Worm (Caenorhabditis elegans) whole organism, L4 larva: ENCODE results near the gene Y102A5C.4.

Experiments used
- F44E2.7 ChIP-seq: fragments of 200-800 bp; sonication (Bioruptor generic); IDR thresholded peaks from 2 replicates; pipeline ENCODE4 v2.1.2; 2022; ENCODE audit warnings: missing genetic modification characterization, missing compliant biosample characterization
- F49E8.2 ChIP-seq: sonication (generic microtip); optimal IDR thresholded peaks from 2 replicates; lab custom pipeline; 2016; ENCODE audit warnings: missing compliant biosample characterization, mild to moderate bottlenecking, missing genetic modification characterization, borderline replicate concordance
- attf-4 ChIP-seq: sonication (generic microtip); optimal IDR thresholded peaks from 3 replicates; lab custom pipeline; 2017; ENCODE audit warnings: missing biosample characterization, missing genetic modification characterization
- ceh-20 ChIP-seq: fragments of 200-800 bp; sonication (Bioruptor generic); IDR thresholded peaks from 2 replicates; pipeline ENCODE4 v1.3.6; 2022; ENCODE audit warnings: missing genetic modification reagents, missing genetic modification characterization, missing compliant biosample characterization
- cey-2 ChIP-seq: sonication (generic microtip); optimal IDR thresholded peaks from 3 replicates; lab custom pipeline; 2017; ENCODE audit warnings: missing genetic modification characterization, mild to moderate bottlenecking, missing compliant biosample characterization, antibody characterized with exemption, borderline replicate concordance; ENCODE audit not compliant: insufficient read depth
- daf-8 ChIP-seq: fragments of 200-800 bp; sonication (Bioruptor generic); IDR thresholded peaks from 2 replicates; pipeline ENCODE4 v1.3.6; 2022; ENCODE audit warnings: missing genetic modification characterization, missing compliant biosample characterization
- dmd-6 ChIP-seq: fragments of 200-800 bp; sonication (Bioruptor generic); IDR thresholded peaks from 2 replicates; pipeline ENCODE4 v1.3.6; 2022; ENCODE audit warnings: missing genetic modification reagents, missing genetic modification characterization, missing compliant biosample characterization
- dmd-8 ChIP-seq: fragments of 200-800 bp; sonication (Bioruptor generic); IDR thresholded peaks from 2 replicates; pipeline ENCODE4 v1.3.6; 2022; ENCODE audit warnings: missing genetic modification characterization, missing compliant biosample characterization
- hif-1 ChIP-seq, 2 experiments: sonication (generic microtip); optimal IDR thresholded peaks; 2 replicates each; lab custom pipeline; 2016 to 2017; ENCODE audit warnings: missing compliant biosample characterization in 2 of 2, missing genetic modification characterization in 2 of 2, missing genetic modification reagents in 2 of 2, missing genotype in 2 of 2, mild to moderate bottlenecking in 1 of 2
- hmg-1.1 ChIP-seq: fragments of 200-800 bp; sonication (Bioruptor generic); IDR thresholded peaks from 2 replicates; pipeline ENCODE4 v1.3.6; 2022; ENCODE audit warnings: missing genetic modification reagents, missing genetic modification characterization, missing compliant biosample characterization
- jun-1 ChIP-seq: fragments of 150-350 bp; optimal IDR thresholded peaks from 2 replicates; lab custom pipeline; 2014; ENCODE audit warnings: missing biosample characterization, missing genetic modification reagents, missing genetic modification characterization
- mdt-29 ChIP-seq: fragments of 200-800 bp; sonication (Bioruptor generic); IDR thresholded peaks from 2 replicates; pipeline ENCODE4 v1.3.6; 2022; ENCODE audit warnings: missing genetic modification reagents, missing genetic modification characterization, missing compliant biosample characterization
- nhr-102 ChIP-seq: sonication (generic microtip); optimal IDR thresholded peaks from 2 replicates; lab custom pipeline; 2016; ENCODE audit warnings: mild to moderate bottlenecking, missing genetic modification characterization, moderate library complexity, missing compliant biosample characterization
- nhr-111 ChIP-seq: fragments of 200-800 bp; sonication (Bioruptor generic); optimal IDR thresholded peaks from 2 replicates; lab custom pipeline; 2018; ENCODE audit warnings: mild to moderate bottlenecking, missing genetic modification characterization, missing compliant biosample characterization
- nhr-28 ChIP-seq: fragments of 150-350 bp; optimal IDR thresholded peaks from 2 replicates; lab custom pipeline; 2014; ENCODE audit warnings: missing biosample characterization, missing genetic modification characterization
- nhr-42 ChIP-seq: fragments of 200-800 bp; sonication (Bioruptor generic); IDR thresholded peaks from 2 replicates; pipeline ENCODE4 v1.3.6; 2022; ENCODE audit warnings: missing genetic modification characterization, missing compliant biosample characterization
- nhr-48 ChIP-seq: sonication (generic microtip); optimal IDR thresholded peaks from 2 replicates; lab custom pipeline; 2016; ENCODE audit warnings: mild to moderate bottlenecking, missing genetic modification characterization, missing compliant biosample characterization
- nhr-76 ChIP-seq: fragments of 150-350 bp; optimal IDR thresholded peaks from 2 replicates; lab custom pipeline; 2014; ENCODE audit warnings: missing biosample characterization, missing genetic modification characterization
- nhr-77 ChIP-seq: fragments of 150-350 bp; optimal IDR thresholded peaks from 2 replicates; lab custom pipeline; 2014; ENCODE audit warnings: missing biosample characterization, missing genetic modification characterization
- php-3 ChIP-seq: fragments of 200-800 bp; sonication (Bioruptor generic); IDR thresholded peaks from 2 replicates; pipeline ENCODE4 v1.3.6; 2022; ENCODE audit warnings: missing genetic modification reagents, missing genetic modification characterization, missing compliant biosample characterization
- pqm-1 ChIP-seq: sonication (generic microtip); optimal IDR thresholded peaks from 2 replicates; lab custom pipeline; 2017; ENCODE audit warnings: missing biosample characterization, missing genetic modification characterization
- skn-1 ChIP-seq: fragments of 150-350 bp; optimal IDR thresholded peaks from 2 replicates; lab custom pipeline; 2014; ENCODE audit warnings: missing biosample characterization, missing genetic modification characterization
- snpc-1.2 ChIP-seq: fragments of 200-800 bp; sonication (Bioruptor generic); IDR thresholded peaks from 2 replicates; pipeline ENCODE4 v1.3.6; 2022; ENCODE audit warnings: missing genetic modification reagents, missing genetic modification characterization, missing compliant biosample characterization
- spr-3 ChIP-seq: fragments of 200-800 bp; sonication (Bioruptor generic); optimal IDR thresholded peaks from 2 replicates; lab custom pipeline; 2018; ENCODE audit warnings: mild to moderate bottlenecking, missing genetic modification characterization, missing compliant biosample characterization
- unc-39 ChIP-seq: sonication (generic microtip); optimal IDR thresholded peaks from 2 replicates; lab custom pipeline; 2017; ENCODE audit warnings: missing biosample characterization, missing genetic modification characterization
- unc-62 ChIP-seq, 3 experiments: fragments of 150-350 bp in 1 of 3; sonication (generic microtip); optimal IDR thresholded peaks in 2 of 3; peaks in 1 of 3; 1 replicate in 1 of 3; 2 replicates in 2 of 3; lab custom pipeline; 2014 to 2017; ENCODE audit warnings: missing biosample characterization in 3 of 3, missing genetic modification characterization in 3 of 3, missing genetic modification reagents in 3 of 3, missing genotype in 1 of 3
- vab-7 ChIP-seq: fragments of 200-800 bp; sonication (Bioruptor generic); IDR thresholded peaks from 2 replicates; pipeline ENCODE4 v1.3.6; 2022; ENCODE audit warnings: missing genetic modification reagents, missing genetic modification characterization, missing compliant biosample characterization
- zfp-3 ChIP-seq: fragments of 200-800 bp; sonication (Bioruptor generic); conservative IDR thresholded peaks from 2 replicates; pipeline ENCODE4 v1.3.6; 2022; ENCODE audit warnings: missing genetic modification reagents, missing genetic modification characterization, missing compliant biosample characterization
- ztf-11 ChIP-seq: fragments of 150-350 bp; optimal IDR thresholded peaks from 2 replicates; lab custom pipeline; 2014; ENCODE audit warnings: missing biosample characterization, missing genetic modification characterization
- ztf-7 ChIP-seq: fragments of 150-350 bp; optimal IDR thresholded peaks from 2 replicates; lab custom pipeline; 2014; ENCODE audit warnings: missing biosample characterization, missing genetic modification characterization

Gene Y102A5C.4

ce11 chrV:16904612-16905011, 17.4 kb upstream of the Y102A5C.4 start, which contains the start of gene nhr-262:
Gene nhr-262 (plus strand): TSS chrV:16904912.
- TF ChIP-seq hmg-1.1 (no peak), attf-4 (tag; lab: Kevin White, UChicago) (no peak), nhr-48 (tag; lab: Kevin White, UChicago) (no peak), php-3 (GFP tag; lab: Robert Waterston, UW) (no peak), F49E8.2 (tag; lab: Kevin White, UChicago) (no peak), snpc-1.2 (GFP tag; lab: Robert Waterston, UW) (no peak)

ce11 chrV:16909871-16910270, 12.2 kb upstream of the Y102A5C.4 start, which contains the start of gene F09C6.16:
Gene F09C6.16 (minus strand): TSS chrV:16909971.
- TF ChIP-seq unc-62 (GFP tag; optimal IDR thresholded peaks at IDR 0.05 in 1 of 2; lab: Kevin White, UChicago) (peak in 1 of 2 experiments; percentile 6), unc-62 (tag; optimal IDR thresholded peaks at IDR 0.05; lab: Kevin White, UChicago) (no peak), spr-3 (GFP tag; lab: Kevin White, UChicago) (no peak)
- TF ChIP-seq, all 104 proteins: peak for 1

- TF ChIP-seq snpc-1.2 (GFP tag; lab: Robert Waterston, UW) (no peak), dmd-6 (0 out of 2 replicates have a peak, but pooled peaks have one; percentile 20)
Measured at ce11 chrV:16910864-16911263, 11.2 kb upstream of the Y102A5C.4 start.

- TF ChIP-seq nhr-28 (tag; lab: Kevin White, UChicago) (peak; percentile 49), nhr-76 (tag; lab: Kevin White, UChicago) (no peak), pqm-1 (peak; percentile 69), dmd-6 (peak; percentile 54; the same call in 1 of the 2 replicates), unc-39 (tag; lab: Kevin White, UChicago) (no peak), php-3 (GFP tag; lab: Robert Waterston, UW) (no peak), daf-8 (GFP tag; lab: Robert Waterston, UW) (no peak), vab-7 (GFP tag; lab: Robert Waterston, UW) (no peak), nhr-111 (GFP tag; lab: Kevin White, UChicago) (no peak), ceh-20 (GFP tag; lab: Robert Waterston, UW) (no peak), F44E2.7 (no peak), cey-2 (tag; lab: Kevin White, UChicago) (no peak), mdt-29 (no peak), hif-1 (tag; optimal IDR thresholded peaks at IDR 0.05; lab: Kevin White, UChicago) (no peak)
Measured at ce11 chrV:16911294-16911693, 10.8 kb upstream of the Y102A5C.4 start.

ce11 chrV:16911934-16912333, 10.1 kb upstream of the Y102A5C.4 start, which contains the start of gene nhr-116:
Gene nhr-116 (plus strand): TSS chrV:16912234.
- no peak for TF ChIP-seq nhr-42 (GFP tag; lab: Robert Waterston, UW)
- TF ChIP-seq skn-1 (tag; lab: Kevin White, UChicago), result no peak
- no peak for TF ChIP-seq dmd-8 (GFP tag; lab: Robert Waterston, UW)
- no peak for TF ChIP-seq F44E2.7
- TF ChIP-seq nhr-77 (tag; lab: Kevin White, UChicago), result no peak

ce11 chrV:16916079-16916478, 6.0 kb upstream of the Y102A5C.4 start, which contains the start of gene F09C6.10:
Gene F09C6.10 (minus strand): TSS chrV:16916179.
- TF ChIP-seq zfp-3 (GFP tag; lab: Robert Waterston, UW), result no peak
- TF ChIP-seq nhr-102, result no peak
- no peak for TF ChIP-seq ztf-11 (tag; lab: Kevin White, UChicago)
- TF ChIP-seq mdt-29, result no peak
- TF ChIP-seq nhr-77 (tag; lab: Kevin White, UChicago), result no peak
- TF ChIP-seq ztf-7 (tag; lab: Kevin White, UChicago), result no peak
- TF ChIP-seq jun-1, result no peak
- no peak for TF ChIP-seq nhr-111 (GFP tag; lab: Kevin White, UChicago)
- TF ChIP-seq, all 104 proteins: peak for 0
